Worm (Caenorhabditis elegans) whole organism, young adult: ENCODE measurements around the gene R13H7.2.

Experiments
- B0019.2 ChIP-seq: fragments of 200-800 bp; sonication (Bioruptor generic); conservative IDR thresholded peaks from 2 replicates; pipeline ENCODE4 v1.3.6; 2022; ENCODE audit warnings: missing genetic modification reagents, missing genetic modification characterization, missing compliant biosample characterization
- B0035.1 ChIP-seq: sonication (generic microtip); optimal IDR thresholded peaks from 2 replicates; lab custom pipeline; 2016; ENCODE audit warnings: missing genetic modification characterization, mild to moderate bottlenecking, missing compliant biosample characterization, missing genotype, missing genetic modification reagents
- D2030.7 ChIP-seq: fragments of 200-800 bp; sonication (Bioruptor generic); IDR thresholded peaks from 2 replicates; pipeline ENCODE4 v1.3.6; 2022; ENCODE audit warnings: missing genetic modification reagents, missing genetic modification characterization, missing compliant biosample characterization
- F33H1.4 ChIP-seq: fragments of 200-800 bp; sonication (Bioruptor generic); IDR thresholded peaks from 2 replicates; pipeline ENCODE4 v1.3.6; 2022; ENCODE audit warnings: missing genetic modification reagents, missing genetic modification characterization, missing compliant biosample characterization
- F49E8.2 ChIP-seq: sonication (generic microtip); optimal IDR thresholded peaks from 3 replicates; lab custom pipeline; 2017; ENCODE audit warnings: missing genetic modification characterization, mild to moderate bottlenecking, missing compliant biosample characterization, antibody characterized with exemption, moderate library complexity; ENCODE audit not compliant: insufficient read depth
- F57C9.4 ChIP-seq: sonication (generic microtip); optimal IDR thresholded peaks from 2 replicates; lab custom pipeline; 2017; ENCODE audit warnings: mild to moderate bottlenecking, missing genetic modification characterization, missing compliant biosample characterization
- Y53G8AR.9 ChIP-seq: fragments of 200-800 bp; sonication (Bioruptor generic); conservative IDR thresholded peaks from 2 replicates; pipeline ENCODE4 v1.3.6; 2022; ENCODE audit warnings: missing genetic modification reagents, missing genetic modification characterization, missing compliant biosample characterization
- Y95B8A.8 ChIP-seq: fragments of 200-800 bp; sonication (Bioruptor generic); IDR thresholded peaks from 2 replicates; pipeline ENCODE4 v1.3.6; 2022; ENCODE audit warnings: missing genetic modification reagents, missing genetic modification characterization, missing compliant biosample characterization
- aptf-3 ChIP-seq: fragments of 200-800 bp; sonication (Bioruptor generic); IDR thresholded peaks from 2 replicates; pipeline ENCODE4 v1.3.6; 2022; ENCODE audit warnings: missing genetic modification characterization, missing compliant biosample characterization
- attf-3 ChIP-seq: fragments of 200-800 bp; sonication (Bioruptor generic); conservative IDR thresholded peaks from 2 replicates; pipeline ENCODE4 v1.3.6; 2022; ENCODE audit warnings: missing genetic modification reagents, missing genetic modification characterization, missing compliant biosample characterization
- attf-5 ChIP-seq: fragments of 200-800 bp; sonication (Bioruptor generic); optimal IDR thresholded peaks from 2 replicates; lab custom pipeline; 2018; ENCODE audit warnings: mild to moderate bottlenecking, missing genetic modification characterization, missing compliant biosample characterization
- ccch-3 ChIP-seq: fragments of 200-800 bp; sonication (Bioruptor generic); optimal IDR thresholded peaks from 2 replicates; lab custom pipeline; 2018; ENCODE audit warnings: mild to moderate bottlenecking, missing genetic modification characterization, missing compliant biosample characterization
- cebp-2 ChIP-seq: fragments of 200-800 bp; sonication (Bioruptor generic); IDR thresholded peaks from 2 replicates; pipeline ENCODE4 v1.3.6; 2022; ENCODE audit warnings: missing genetic modification characterization, missing compliant biosample characterization
- ceh-27 ChIP-seq: fragments of 200-800 bp; sonication (Bioruptor generic); optimal IDR thresholded peaks from 2 replicates; lab custom pipeline; 2018; ENCODE audit warnings: mild to moderate bottlenecking, missing genetic modification characterization, moderate library complexity, missing compliant biosample characterization
- ceh-79 ChIP-seq: sonication (generic microtip); optimal IDR thresholded peaks from 2 replicates; lab custom pipeline; 2017; ENCODE audit warnings: mild to moderate bottlenecking, missing genetic modification characterization, missing compliant biosample characterization
- ceh-91 ChIP-seq: fragments of 200-800 bp; sonication (Bioruptor generic); IDR thresholded peaks from 2 replicates; pipeline ENCODE4 v1.3.6; 2022; ENCODE audit warnings: missing genetic modification reagents, missing genetic modification characterization, missing compliant biosample characterization
- dpl-1 ChIP-seq: fragments of 150-350 bp; optimal IDR thresholded peaks from 2 replicates; lab custom pipeline; 2014; ENCODE audit warnings: missing biosample characterization, missing genetic modification reagents, missing genetic modification characterization
- efl-1 ChIP-seq: fragments of 150-350 bp; optimal IDR thresholded peaks from 2 replicates; lab custom pipeline; 2014; ENCODE audit warnings: missing biosample characterization, missing genetic modification reagents, missing genetic modification characterization
- him-1 ChIP-seq: sonication (generic microtip); optimal IDR thresholded peaks from 2 replicates; lab custom pipeline; 2016; ENCODE audit warnings: missing genotype, missing genetic modification reagents, missing genetic modification characterization, missing compliant biosample characterization
- hlh-12 ChIP-seq: sonication (generic microtip); optimal IDR thresholded peaks from 2 replicates; lab custom pipeline; 2016; ENCODE audit warnings: missing genetic modification characterization, missing compliant biosample characterization
- hmg-1.2 ChIP-seq: fragments of 200-800 bp; sonication (Bioruptor generic); IDR thresholded peaks from 2 replicates; pipeline ENCODE4 v1.3.6; 2022; ENCODE audit warnings: missing genetic modification reagents, missing genetic modification characterization, missing compliant biosample characterization
- hrde-1 ChIP-seq: sonication (generic microtip); optimal IDR thresholded peaks from 2 replicates; lab custom pipeline; 2016; ENCODE audit warnings: missing genetic modification characterization, mild to moderate bottlenecking, missing compliant biosample characterization, moderate library complexity, missing genotype, missing genetic modification reagents, borderline replicate concordance
- hsf-1 ChIP-seq: fragments of 200-800 bp; sonication (Bioruptor generic); IDR thresholded peaks from 2 replicates; pipeline ENCODE4 v1.3.6; 2022; ENCODE audit warnings: missing genetic modification reagents, missing genetic modification characterization, missing compliant biosample characterization
- lin-54 ChIP-seq: fragments of 200-800 bp; sonication (Bioruptor generic); optimal IDR thresholded peaks from 2 replicates; lab custom pipeline; 2018; ENCODE audit warnings: mild to moderate bottlenecking, missing genetic modification characterization, missing compliant biosample characterization
- lsl-1 ChIP-seq: fragments of 200-800 bp; sonication (Bioruptor generic); optimal IDR thresholded peaks from 2 replicates; lab custom pipeline; 2018; ENCODE audit warnings: mild to moderate bottlenecking, missing genetic modification characterization, moderate library complexity, missing compliant biosample characterization
- lsy-27 ChIP-seq: sonication (generic microtip); optimal IDR thresholded peaks from 2 replicates; lab custom pipeline; 2017; ENCODE audit warnings: missing genetic modification characterization, mild to moderate bottlenecking, missing compliant biosample characterization, antibody characterized with exemption, missing genotype, borderline replicate concordance; ENCODE audit not compliant: insufficient read depth
- madf-6 ChIP-seq: fragments of 200-800 bp; sonication (Bioruptor generic); IDR thresholded peaks from 2 replicates; pipeline ENCODE4 v1.3.6; 2022; ENCODE audit warnings: missing genetic modification reagents, missing genetic modification characterization, missing compliant biosample characterization
- madf-8 ChIP-seq: fragments of 200-800 bp; sonication (Bioruptor generic); conservative IDR thresholded peaks from 2 replicates; pipeline ENCODE4 v1.3.6; 2022; ENCODE audit warnings: missing genetic modification reagents, missing genetic modification characterization, missing compliant biosample characterization
- mes-4 ChIP-seq: sonication (generic microtip); optimal IDR thresholded peaks from 2 replicates; lab custom pipeline; 2016; ENCODE audit warnings: missing genotype, missing genetic modification characterization, missing compliant biosample characterization
- nfya-2 ChIP-seq: fragments of 200-800 bp; sonication (Bioruptor generic); IDR thresholded peaks from 2 replicates; pipeline ENCODE4 v1.3.6; 2022; ENCODE audit warnings: missing genetic modification reagents, missing genetic modification characterization, missing compliant biosample characterization
- nfyb-1 ChIP-seq: fragments of 200-800 bp; sonication (Bioruptor generic); IDR thresholded peaks from 2 replicates; pipeline ENCODE4 v1.3.6; 2022; ENCODE audit warnings: missing genetic modification reagents, missing genetic modification characterization, missing compliant biosample characterization
- nhr-179 ChIP-seq: sonication (generic microtip); optimal IDR thresholded peaks from 2 replicates; lab custom pipeline; 2016; ENCODE audit warnings: mild to moderate bottlenecking, missing genetic modification characterization, missing compliant biosample characterization
- rcor-1 ChIP-seq: fragments of 200-800 bp; sonication (Bioruptor generic); IDR thresholded peaks from 2 replicates; pipeline ENCODE4 v1.3.6; 2022; ENCODE audit warnings: missing genetic modification reagents, missing genetic modification characterization, missing compliant biosample characterization
- snpc-3.4 ChIP-seq: sonication (generic microtip); optimal IDR thresholded peaks from 2 replicates; lab custom pipeline; 2017; ENCODE audit warnings: missing genetic modification characterization, mild to moderate bottlenecking, missing compliant biosample characterization, antibody characterized with exemption, moderate library complexity, missing genotype, missing genetic modification reagents
- snpc-4 ChIP-seq, 5 experiments: fragments of 150-350 bp in 1 of 5; sonication (generic microtip) in 4 of 5; optimal IDR thresholded peaks; 2 replicates each; lab custom pipeline; 2014 to 2018; ENCODE audit warnings: missing genetic modification characterization in 5 of 5, missing biosample characterization in 3 of 5, antibody characterized with exemption in 2 of 5, mild to moderate bottlenecking in 2 of 5, missing compliant biosample characterization in 2 of 5, missing genotype in 2 of 5, moderate library complexity in 2 of 5, missing genetic modification reagents in 1 of 5
- somi-1 ChIP-seq: fragments of 200-800 bp; sonication (Bioruptor generic); optimal IDR thresholded peaks from 2 replicates; lab custom pipeline; 2018; ENCODE audit warnings: mild to moderate bottlenecking, missing genetic modification characterization, missing compliant biosample characterization
- tbp1 ChIP-seq: fragments of 200-800 bp; sonication (Bioruptor generic); optimal IDR thresholded peaks from 2 replicates; lab custom pipeline; 2018; ENCODE audit warnings: mild to moderate bottlenecking, missing genetic modification characterization, missing compliant biosample characterization
- xnd-1 ChIP-seq: sonication (generic microtip); optimal IDR thresholded peaks from 2 replicates; lab custom pipeline; 2016; ENCODE audit warnings: missing genotype, missing genetic modification reagents, missing genetic modification characterization, missing compliant biosample characterization
- ztf-22 ChIP-seq: fragments of 200-800 bp; sonication (Bioruptor generic); optimal IDR thresholded peaks from 2 replicates; lab custom pipeline; 2018; ENCODE audit warnings: mild to moderate bottlenecking, missing genetic modification characterization, moderate library complexity, missing compliant biosample characterization

R13H7.2 gene

DNA sequence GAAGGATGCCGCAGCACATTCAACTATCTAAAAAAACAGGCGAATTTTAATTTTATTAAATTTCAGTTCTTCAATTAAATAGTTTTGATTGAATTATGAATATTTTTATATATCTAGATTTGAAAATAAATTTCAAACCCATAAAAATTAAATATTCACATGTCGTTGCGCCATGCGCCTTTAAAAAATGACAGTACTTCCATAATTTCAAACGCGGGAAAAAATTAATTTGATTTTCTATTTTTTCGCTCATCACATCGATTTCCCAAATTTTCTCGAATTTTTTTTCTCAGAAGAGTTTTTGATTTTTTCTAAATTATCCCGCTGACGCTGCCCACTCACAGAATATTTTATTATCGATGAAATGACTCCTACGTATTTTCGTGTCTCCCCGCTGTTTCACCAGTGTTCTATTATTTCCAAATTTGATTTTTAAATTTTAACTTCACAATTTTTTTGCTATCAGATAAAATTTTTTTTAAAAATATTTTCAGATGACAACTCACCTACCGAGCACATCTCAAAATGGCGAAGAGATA is 16.6 kb downstream of the R13H7.2 start, which contains the start of gene lip-1:
lip-1 (plus strand) TSS at position 489 of the 539 bp plus-strand sequence.
- TF ChIP-seq lin-54 (peak; percentile 50), lsl-1 (peak; percentile 90), rcor-1 (no peak), snpc-4 (GFP tag; optimal IDR thresholded peaks at IDR 0.05; lab: Kevin White, UChicago) (peak; percentile 46), snpc-4 (tag; optimal IDR thresholded peaks at IDR 0.05; lab: Kevin White, UChicago) (peak in 3 of 4 experiments; percentile 33 to 77 (median 68)), B0035.1 (tag; lab: Kevin White, UChicago) (no peak), ceh-79 (tag; lab: Kevin White, UChicago) (no peak), F33H1.4 (GFP tag; lab: Robert Waterston, UW) (peak; percentile 72), Y95B8A.8 (GFP tag; lab: Robert Waterston, UW) (peak; percentile 82), attf-5 (no peak), ceh-91 (GFP tag; lab: Robert Waterston, UW) (peak; percentile 72), lsy-27 (tag; lab: Kevin White, UChicago) (no peak), hmg-1.2 (GFP tag; lab: Robert Waterston, UW) (peak; percentile 26; the same call in 1 of the 2 replicates), attf-3 (GFP tag; lab: Robert Waterston, UW) (no peak), madf-8 (GFP tag; lab: Robert Waterston, UW) (peak; percentile 94), D2030.7 (GFP tag; lab: Robert Waterston, UW) (peak; percentile 74), tbp1 (GFP tag; lab: Kevin White, UChicago) (peak; percentile 38), hsf-1 (GFP tag; lab: Robert Waterston, UW) (peak; percentile 70; the same call in 1 of the 2 replicates), snpc-3.4 (tag; lab: Kevin White, UChicago) (peak; percentile 22), B0019.2 (GFP tag; lab: Robert Waterston, UW) (peak; percentile 28; the same call in 1 of the 2 replicates), dpl-1 (GFP tag; lab: Kevin White, UChicago) (peak; percentile 73), madf-6 (GFP tag; lab: Robert Waterston, UW) (peak; percentile 95), cebp-2 (GFP tag; lab: Robert Waterston, UW) (no peak), F49E8.2 (tag; lab: Kevin White, UChicago) (peak; percentile 23), efl-1 (peak; percentile 93), xnd-1 (tag; lab: Kevin White, UChicago) (peak; percentile 69), him-1 (peak; percentile 30), Y53G8AR.9 (GFP tag; lab: Robert Waterston, UW) (peak; percentile 32; the same call in 1 of the 2 replicates)

DNA sequence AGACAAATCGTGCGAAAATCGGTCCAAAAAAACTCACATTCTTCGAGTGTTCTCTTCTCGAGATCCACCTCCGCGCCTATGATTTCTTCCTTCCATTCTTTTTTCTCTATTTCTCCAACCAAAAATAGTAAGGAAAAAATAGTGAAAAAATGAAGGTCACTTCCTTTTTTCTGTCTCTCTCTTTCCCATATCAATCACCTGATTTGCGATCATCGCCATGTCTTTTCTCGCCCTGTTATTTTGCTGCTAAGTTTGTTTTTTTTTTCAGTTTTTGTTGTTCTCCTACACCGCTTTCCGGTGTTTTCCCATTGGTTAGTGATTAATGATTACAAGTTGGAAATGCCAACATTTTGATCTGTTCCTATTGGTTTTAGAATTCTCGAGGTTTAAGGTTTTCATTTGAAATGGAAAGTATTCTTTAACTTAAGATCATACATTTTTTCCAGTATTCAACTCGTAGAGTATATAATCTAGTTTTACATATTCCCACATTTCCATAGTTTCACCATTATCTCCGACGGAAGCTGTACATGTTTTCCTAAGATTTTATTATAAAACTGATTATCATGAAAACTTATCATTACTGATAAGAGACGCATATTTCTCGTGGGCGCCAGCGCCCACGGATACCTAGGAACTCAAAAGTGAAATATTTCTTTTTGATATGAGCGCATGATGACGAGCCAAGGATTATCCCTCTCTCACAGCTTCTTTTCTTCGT is 17.4 kb downstream of the R13H7.2 start:
- no peak for TF ChIP-seq B0035.1 (tag; lab: Kevin White, UChicago)
- no peak for TF ChIP-seq nfya-2
- TF ChIP-seq ceh-27, result no peak
- no peak for TF ChIP-seq F57C9.4 (tag; lab: Kevin White, UChicago)
- no peak for TF ChIP-seq ztf-22 (GFP tag; lab: Kevin White, UChicago)
- TF ChIP-seq nfyb-1 (GFP tag; lab: Robert Waterston, UW), result no peak
- no peak for TF ChIP-seq mes-4 (tag; lab: Kevin White, UChicago)
- TF ChIP-seq hrde-1 (tag; lab: Kevin White, UChicago), result no peak
- no peak for TF ChIP-seq hmg-1.2 (GFP tag; lab: Robert Waterston, UW)
- no peak for TF ChIP-seq hlh-12 (tag; lab: Kevin White, UChicago)
- TF ChIP-seq ccch-3, result no peak
- TF ChIP-seq aptf-3 (GFP tag; lab: Robert Waterston, UW), result no peak
- no peak for TF ChIP-seq nhr-179 (tag; lab: Kevin White, UChicago)
- TF ChIP-seq ceh-91 (GFP tag; lab: Robert Waterston, UW), result no peak
- TF ChIP-seq somi-1 (GFP tag; lab: Kevin White, UChicago), result no peak
